Worm (Caenorhabditis elegans) whole organism, young adult: ENCODE measurements around the gene math-44.
"Not testable (repeated sequence)": the region's sequence is repeated elsewhere in the genome, so short reads cannot be mapped to it uniquely, and the experiment has no call there.

Experiments
- C17E4.6 ChIP-seq: fragments of 200-800 bp; sonication (Bioruptor generic); IDR thresholded peaks from 2 replicates; pipeline ENCODE4 v1.3.6; 2022; ENCODE audit warnings: missing genetic modification reagents, missing genetic modification characterization, missing compliant biosample characterization
- D2030.7 ChIP-seq: fragments of 200-800 bp; sonication (Bioruptor generic); IDR thresholded peaks from 2 replicates; pipeline ENCODE4 v1.3.6; 2022; ENCODE audit warnings: missing genetic modification reagents, missing genetic modification characterization, missing compliant biosample characterization
- F10E7.11 ChIP-seq: sonication (generic microtip); optimal IDR thresholded peaks from 2 replicates; lab custom pipeline; 2017; ENCODE audit warnings: mild to moderate bottlenecking, missing genetic modification characterization, moderate library complexity, missing compliant biosample characterization
- F52B5.7 ChIP-seq: sonication (generic microtip); optimal IDR thresholded peaks from 2 replicates; lab custom pipeline; 2016; ENCODE audit warnings: mild to moderate bottlenecking, missing genetic modification characterization, missing compliant biosample characterization
- F57A8.1 ChIP-seq: fragments of 200-800 bp; sonication (Bioruptor generic); optimal IDR thresholded peaks from 2 replicates; lab custom pipeline; 2018; ENCODE audit warnings: mild to moderate bottlenecking, missing genetic modification characterization, moderate library complexity, missing compliant biosample characterization
- T07F8.4 ChIP-seq: sonication (generic microtip); optimal IDR thresholded peaks from 2 replicates; lab custom pipeline; 2016; ENCODE audit warnings: mild to moderate bottlenecking, missing genetic modification characterization, moderate library complexity, missing compliant biosample characterization
- Y53G8AR.9 ChIP-seq: fragments of 200-800 bp; sonication (Bioruptor generic); conservative IDR thresholded peaks from 2 replicates; pipeline ENCODE4 v1.3.6; 2022; ENCODE audit warnings: missing genetic modification reagents, missing genetic modification characterization, missing compliant biosample characterization
- aptf-3 ChIP-seq: fragments of 200-800 bp; sonication (Bioruptor generic); IDR thresholded peaks from 2 replicates; pipeline ENCODE4 v1.3.6; 2022; ENCODE audit warnings: missing genetic modification characterization, missing compliant biosample characterization
- atf-7 ChIP-seq: sonication (generic microtip); optimal IDR thresholded peaks from 2 replicates; lab custom pipeline; 2017; ENCODE audit warnings: mild to moderate bottlenecking, missing genetic modification characterization, missing compliant biosample characterization
- attf-3 ChIP-seq: fragments of 200-800 bp; sonication (Bioruptor generic); conservative IDR thresholded peaks from 2 replicates; pipeline ENCODE4 v1.3.6; 2022; ENCODE audit warnings: missing genetic modification reagents, missing genetic modification characterization, missing compliant biosample characterization
- bed-2 ChIP-seq: fragments of 200-800 bp; sonication (Bioruptor generic); IDR thresholded peaks from 2 replicates; pipeline ENCODE4 v1.3.6; 2022; ENCODE audit warnings: missing genetic modification reagents, missing genetic modification characterization, missing compliant biosample characterization
- cebp-1 ChIP-seq, 2 experiments: fragments of 200-800 bp in 1 of 2; sonication (Bioruptor generic) in 1 of 2; sonication (generic microtip) in 1 of 2; IDR thresholded peaks in 1 of 2; optimal IDR thresholded peaks in 1 of 2; 2 replicates each; pipeline versions ENCODE4 v1.3.6 to Lab custom; 2017 to 2022; ENCODE audit warnings: missing compliant biosample characterization in 2 of 2, missing genetic modification characterization in 2 of 2, mild to moderate bottlenecking in 1 of 2, missing genetic modification reagents in 1 of 2, moderate library complexity in 1 of 2
- cebp-2 ChIP-seq: fragments of 200-800 bp; sonication (Bioruptor generic); IDR thresholded peaks from 2 replicates; pipeline ENCODE4 v1.3.6; 2022; ENCODE audit warnings: missing genetic modification characterization, missing compliant biosample characterization
- ceh-27 ChIP-seq: fragments of 200-800 bp; sonication (Bioruptor generic); optimal IDR thresholded peaks from 2 replicates; lab custom pipeline; 2018; ENCODE audit warnings: mild to moderate bottlenecking, missing genetic modification characterization, moderate library complexity, missing compliant biosample characterization
- ceh-79 ChIP-seq: sonication (generic microtip); optimal IDR thresholded peaks from 2 replicates; lab custom pipeline; 2017; ENCODE audit warnings: mild to moderate bottlenecking, missing genetic modification characterization, missing compliant biosample characterization
- ceh-91 ChIP-seq: fragments of 200-800 bp; sonication (Bioruptor generic); IDR thresholded peaks from 2 replicates; pipeline ENCODE4 v1.3.6; 2022; ENCODE audit warnings: missing genetic modification reagents, missing genetic modification characterization, missing compliant biosample characterization
- die-1 ChIP-seq: sonication (generic microtip); optimal IDR thresholded peaks from 2 replicates; lab custom pipeline; 2016; ENCODE audit warnings: missing genotype, mild to moderate bottlenecking, missing genetic modification characterization, missing compliant biosample characterization
- dox-1 ChIP-seq: fragments of 200-800 bp; sonication (Bioruptor generic); IDR thresholded peaks from 2 replicates; pipeline ENCODE4 v1.3.6; 2022; ENCODE audit warnings: missing genetic modification reagents, missing genetic modification characterization, missing compliant biosample characterization
- dpff-1 ChIP-seq: sonication (generic microtip); optimal IDR thresholded peaks from 2 replicates; lab custom pipeline; 2017; ENCODE audit warnings: mild to moderate bottlenecking, missing genetic modification characterization, missing compliant biosample characterization
- dpl-1 ChIP-seq: fragments of 150-350 bp; optimal IDR thresholded peaks from 2 replicates; lab custom pipeline; 2014; ENCODE audit warnings: missing biosample characterization, missing genetic modification reagents, missing genetic modification characterization
- egl-44 ChIP-seq: fragments of 200-800 bp; sonication (Bioruptor generic); IDR thresholded peaks from 2 replicates; pipeline ENCODE4 v1.3.6; 2022; ENCODE audit warnings: missing genetic modification reagents, missing genetic modification characterization, missing compliant biosample characterization
- hlh-26 ChIP-seq: fragments of 200-800 bp; sonication (Bioruptor generic); conservative IDR thresholded peaks from 2 replicates; pipeline ENCODE4 v1.3.6; 2022; ENCODE audit warnings: missing genetic modification reagents, missing genetic modification characterization, missing compliant biosample characterization
- hrde-1 ChIP-seq: sonication (generic microtip); optimal IDR thresholded peaks from 2 replicates; lab custom pipeline; 2016; ENCODE audit warnings: missing genetic modification characterization, mild to moderate bottlenecking, missing compliant biosample characterization, moderate library complexity, missing genotype, missing genetic modification reagents, borderline replicate concordance
- lin-35 ChIP-seq, 3 experiments: fragments of 150-350 bp in 2 of 3; sonication (generic microtip) in 1 of 3; optimal IDR thresholded peaks; 2 replicates each; lab custom pipeline; 2014 to 2018; ENCODE audit warnings: missing biosample characterization in 3 of 3, missing genetic modification characterization in 3 of 3, missing genetic modification reagents in 3 of 3
- madf-6 ChIP-seq: fragments of 200-800 bp; sonication (Bioruptor generic); IDR thresholded peaks from 2 replicates; pipeline ENCODE4 v1.3.6; 2022; ENCODE audit warnings: missing genetic modification reagents, missing genetic modification characterization, missing compliant biosample characterization
- mxl-1 ChIP-seq: sonication (generic microtip); optimal IDR thresholded peaks from 2 replicates; lab custom pipeline; 2016; ENCODE audit warnings: missing genetic modification characterization, missing compliant biosample characterization
- nfya-1 ChIP-seq: sonication (generic microtip); optimal IDR thresholded peaks from 2 replicates; lab custom pipeline; 2017; ENCODE audit warnings: antibody characterized with exemption, missing compliant biosample characterization, missing genetic modification characterization, borderline replicate concordance; ENCODE audit not compliant: insufficient read depth
- nhr-179 ChIP-seq: sonication (generic microtip); optimal IDR thresholded peaks from 2 replicates; lab custom pipeline; 2016; ENCODE audit warnings: mild to moderate bottlenecking, missing genetic modification characterization, missing compliant biosample characterization
- nhr-80 ChIP-seq: sonication (generic microtip); optimal IDR thresholded peaks from 2 replicates; lab custom pipeline; 2016; ENCODE audit warnings: missing genetic modification characterization, missing compliant biosample characterization
- pha-4 ChIP-seq: fragments of 150-350 bp; sonication (generic microtip); optimal IDR thresholded peaks from 2 replicates; lab custom pipeline; 2014; ENCODE audit warnings: missing biosample characterization, missing genetic modification reagents, missing genetic modification characterization
- rcor-1 ChIP-seq: fragments of 200-800 bp; sonication (Bioruptor generic); IDR thresholded peaks from 2 replicates; pipeline ENCODE4 v1.3.6; 2022; ENCODE audit warnings: missing genetic modification reagents, missing genetic modification characterization, missing compliant biosample characterization
- snpc-1.3 ChIP-seq: sonication (generic microtip); optimal IDR thresholded peaks from 2 replicates; lab custom pipeline; 2017; ENCODE audit warnings: missing genetic modification characterization, mild to moderate bottlenecking, missing compliant biosample characterization, antibody characterized with exemption, moderate library complexity, missing genotype, missing genetic modification reagents; ENCODE audit not compliant: insufficient read depth
- tlf-1 ChIP-seq: fragments of 200-800 bp; sonication (Bioruptor generic); optimal IDR thresholded peaks from 2 replicates; lab custom pipeline; 2018; ENCODE audit warnings: mild to moderate bottlenecking, missing genetic modification characterization, missing compliant biosample characterization
- unc-130 ChIP-seq: sonication (generic microtip); optimal IDR thresholded peaks from 2 replicates; lab custom pipeline; 2016; ENCODE audit warnings: missing genetic modification reagents, missing genetic modification characterization, missing compliant biosample characterization
- unc-62 ChIP-seq: fragments of 150-350 bp; optimal IDR thresholded peaks from 2 replicates; lab custom pipeline; 2014; ENCODE audit warnings: missing biosample characterization, missing genetic modification reagents, missing genetic modification characterization
- xnd-1 ChIP-seq: sonication (generic microtip); optimal IDR thresholded peaks from 2 replicates; lab custom pipeline; 2016; ENCODE audit warnings: missing genotype, missing genetic modification reagents, missing genetic modification characterization, missing compliant biosample characterization
- zfh-2 ChIP-seq: fragments of 200-800 bp; sonication (Bioruptor generic); conservative IDR thresholded peaks from 2 replicates; pipeline ENCODE4 v1.3.6; 2022; ENCODE audit warnings: missing genetic modification reagents, missing genetic modification characterization, missing compliant biosample characterization
- ztf-22 ChIP-seq: fragments of 200-800 bp; sonication (Bioruptor generic); optimal IDR thresholded peaks from 2 replicates; lab custom pipeline; 2018; ENCODE audit warnings: mild to moderate bottlenecking, missing genetic modification characterization, moderate library complexity, missing compliant biosample characterization
- ztf-28 ChIP-seq: fragments of 200-800 bp; sonication (Bioruptor generic); IDR thresholded peaks from 2 replicates; pipeline ENCODE4 v1.3.6; 2022; ENCODE audit warnings: missing genetic modification reagents, missing genetic modification characterization, missing compliant biosample characterization

math-44 gene

ce11 chrII:1946427-1946826 is 42.7 kb upstream of the math-44 start, which contains the start of gene math-48:
Gene math-48, minus strand, starts transcription at chrII:1946527.
- no peak for TF ChIP-seq aptf-3 (GFP tag; lab: Robert Waterston, UW)
- TF ChIP-seq nhr-179 (tag; lab: Kevin White, UChicago): no peak
- no peak for TF ChIP-seq T07F8.4 (tag; lab: Kevin White, UChicago)
- TF ChIP-seq hlh-26: no peak
- TF ChIP-seq pha-4 (tag; lab: Kevin White, UChicago): no peak
- TF ChIP-seq egl-44 (GFP tag; lab: Robert Waterston, UW): no peak
- no peak for TF ChIP-seq ztf-22
- no peak for TF ChIP-seq cebp-2
- no peak for TF ChIP-seq die-1 (tag; lab: Kevin White, UChicago)
- TF ChIP-seq C17E4.6: no peak
- TF ChIP-seq madf-6 (GFP tag; lab: Robert Waterston, UW): no peak
- TF ChIP-seq dpff-1 (tag; lab: Kevin White, UChicago): no peak
- no peak for TF ChIP-seq dpl-1 (GFP tag; lab: Kevin White, UChicago)
- TF ChIP-seq hrde-1 (tag; lab: Kevin White, UChicago): no peak

ce11 chrII:1948393-1948792 is 40.7 kb upstream of the math-44 start, which contains the start of gene ZK250.2:
Gene ZK250.2, plus strand, starts transcription at chrII:1948693.
- not testable (repeated sequence) for TF ChIP-seq zfh-2; F52B5.7; rcor-1 (GFP tag; lab: Robert Waterston, UW)

DNA sequence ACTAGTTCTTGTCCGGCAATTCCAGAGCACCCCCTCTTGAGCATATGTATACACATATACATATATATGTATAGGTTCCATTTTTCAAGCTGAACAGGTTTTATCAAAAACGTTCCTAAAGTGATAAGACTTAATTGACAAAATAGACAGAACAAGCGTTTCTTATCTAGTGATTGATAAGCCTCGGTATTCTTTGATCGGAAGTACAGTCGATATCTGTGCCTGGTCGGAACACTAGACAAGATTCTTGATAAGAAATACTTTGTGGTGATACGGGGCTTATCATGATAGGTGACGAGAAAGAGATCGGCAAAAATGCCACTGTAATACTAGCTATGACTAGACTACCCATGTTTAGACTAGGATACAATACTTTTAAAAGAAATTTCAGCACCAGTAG is 40.0 kb upstream of the math-44 start:
- peak; percentile 57 for TF ChIP-seq dox-1
- TF ChIP-seq nhr-80: peak; percentile 73
- TF ChIP-seq atf-7 (tag; lab: Kevin White, UChicago): peak; percentile 24
- no peak for TF ChIP-seq F57A8.1 (GFP tag; lab: Kevin White, UChicago)
- no peak for TF ChIP-seq unc-62 (GFP tag; lab: Kevin White, UChicago)
- 0 out of 2 replicates have a peak, but pooled peaks have one; percentile 52 for TF ChIP-seq Y53G8AR.9
- no peak for TF ChIP-seq unc-130 (GFP tag; lab: Kevin White, UChicago)
- TF ChIP-seq tlf-1: no peak
- TF ChIP-seq cebp-1 (GFP tag; IDR thresholded peaks at IDR 0.05; lab: Robert Waterston, UW): no peak
- TF ChIP-seq cebp-1 (tag; optimal IDR thresholded peaks at IDR 0.05; lab: Kevin White, UChicago): no peak

DNA sequence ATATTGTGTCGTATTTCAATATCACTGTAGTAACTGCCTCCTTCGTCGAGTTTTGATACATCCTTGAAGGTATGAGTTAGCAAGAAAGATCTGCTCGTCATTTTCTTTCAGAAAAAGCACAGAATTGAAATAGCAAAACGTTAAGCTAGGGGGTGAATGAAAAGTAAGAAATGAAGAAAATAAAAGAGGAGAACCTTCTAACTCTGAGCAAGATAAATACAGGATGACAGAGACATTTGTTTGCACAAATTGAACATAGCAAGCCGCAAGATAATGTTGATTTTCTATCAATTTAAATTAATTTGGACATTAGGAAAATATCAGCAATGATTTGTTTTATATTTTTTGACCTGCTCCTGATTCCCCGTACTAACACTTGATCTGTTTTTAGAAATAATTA is 33.5 kb upstream of the math-44 start, which contains the start of gene math-49:
Gene math-49 (minus strand): TSS at position 101 of the 400 bp plus-strand sequence.
- not testable (repeated sequence) for TF ChIP-seq ztf-28 (GFP tag; lab: Robert Waterston, UW); C17E4.6; ceh-79 (tag; lab: Kevin White, UChicago)

ce11 chrII:1986979-1987378 is 2.1 kb upstream of the math-44 start, which contains the start of gene Y16E11A.4:
Gene Y16E11A.4, plus strand, starts transcription at chrII:1987279.
- no peak for TF ChIP-seq nfya-1 (tag; lab: Kevin White, UChicago)
- TF ChIP-seq D2030.7: no peak
- TF ChIP-seq bed-2 (GFP tag; lab: Robert Waterston, UW): no peak
- no peak for TF ChIP-seq lin-35 (GFP tag; optimal IDR thresholded peaks at IDR 0.05; lab: Kevin White, UChicago)
- no peak for TF ChIP-seq C17E4.6
- no peak for TF ChIP-seq attf-3 (GFP tag; lab: Robert Waterston, UW)
- no peak for TF ChIP-seq snpc-1.3
- no peak for TF ChIP-seq mxl-1
- no peak for TF ChIP-seq F10E7.11
- TF ChIP-seq ceh-27 (GFP tag; lab: Kevin White, UChicago): no peak
- TF ChIP-seq ceh-91 (GFP tag; lab: Robert Waterston, UW): no peak
- no peak for TF ChIP-seq rcor-1 (GFP tag; lab: Robert Waterston, UW)
- no peak for TF ChIP-seq xnd-1
